Fruit fly (Drosophila melanogaster) whole organism: Measurements from ENCODE around the gene PIG-Wb.

Experiments
- CG8478 ChIP-seq: fragments of >200 bp; optimal IDR thresholded peaks from 2 replicates; lab custom pipeline; 2018; ENCODE audit warnings: inconsistent platforms
- Dll ChIP-seq: fragments of >200 bp; optimal IDR thresholded peaks from 2 replicates; lab custom pipeline; 2017
- pan ChIP-seq: fragments of >200 bp; optimal IDR thresholded peaks from 2 replicates; lab custom pipeline; 2017
- psq ChIP-seq: fragments of >200 bp; optimal IDR thresholded peaks from 2 replicates; lab custom pipeline; 2017
- usp ChIP-seq: fragments of >200 bp; optimal IDR thresholded peaks from 2 replicates; lab custom pipeline; 2017; ENCODE audit warnings: missing biosample characterization, missing genetic modification characterization, mixed read lengths

- TF ChIP-seq CG8478 (lab: Kevin White, UChicago) (no peak), usp (GFP tag; lab: Kevin White, UChicago) (no peak), pan (lab: Kevin White, UChicago) (no peak), psq (no peak), Dll (no peak)
Observed at dm6 chr3L:1702367-1702927, 35.5 kb downstream of the PIG-Wb start, which contains the start of gene CG13931.
